Fruit fly (Drosophila melanogaster): ENCODE data around the gene ArgRS.

DNA sequence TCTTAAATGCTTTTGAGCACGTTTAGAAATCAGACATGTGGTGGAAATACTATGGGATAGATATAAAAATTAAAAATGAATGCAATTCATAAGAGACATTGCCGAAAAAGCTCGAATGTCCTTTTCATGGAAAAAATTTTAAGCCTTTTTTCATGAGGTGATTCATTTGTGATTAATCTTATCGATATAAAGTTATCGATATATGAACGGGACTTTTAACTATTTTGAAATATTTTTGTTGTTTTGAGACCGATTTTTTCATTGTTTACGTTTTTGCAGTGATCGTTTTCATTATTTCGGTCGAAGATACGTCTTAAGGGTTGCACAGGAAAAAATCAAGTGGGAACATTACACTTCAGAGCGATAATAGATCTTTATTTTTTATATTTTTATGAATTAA is 15.4 kb upstream of the ArgRS start, which contains the start of gene AlkB:
- TF ChIP-seq psq (optimal IDR thresholded peaks at IDR 0.05): no peak
- TF ChIP-seq h (optimal IDR thresholded peaks at IDR 0.05): no peak
- TF ChIP-seq ttk (optimal IDR thresholded peaks at IDR 0.05): no peak
- TF ChIP-seq Myc (optimal IDR thresholded peaks at IDR 0.05): no peak
- no peak for TF ChIP-seq insv (optimal IDR thresholded peaks at IDR 0.05)
- no peak for TF ChIP-seq Sin3A (optimal IDR thresholded peaks at IDR 0.05)

Measured in Kc167 (cell line).